Worm (Caenorhabditis elegans) whole organism, L4 larva: ENCODE results near the gene brap-2.

Source experiments
- aha-1 ChIP-seq: fragments of 150-350 bp; peaks from one replicate; lab custom pipeline; 2014; ENCODE audit warnings: missing biosample characterization, missing genetic modification characterization
- hmg-1.1 ChIP-seq: fragments of 200-800 bp; sonication (Bioruptor generic); IDR thresholded peaks from 2 replicates; pipeline ENCODE4 v1.3.6; 2022; ENCODE audit warnings: missing genetic modification reagents, missing genetic modification characterization, missing compliant biosample characterization
- lir-3 ChIP-seq: sonication (generic microtip); optimal IDR thresholded peaks from 2 replicates; lab custom pipeline; 2016; ENCODE audit warnings: mild to moderate bottlenecking, missing genetic modification characterization, missing compliant biosample characterization
- tag-97 ChIP-seq: fragments of 200-800 bp; sonication (Bioruptor generic); IDR thresholded peaks from 2 replicates; pipeline ENCODE4 v1.3.6; 2022; ENCODE audit warnings: missing genetic modification characterization, missing compliant biosample characterization

- TF ChIP-seq hmg-1.1 (GFP tag; lab: Robert Waterston, UW) (no peak), tag-97 (no peak), lir-3 (tag; lab: Kevin White, UChicago) (no peak), aha-1 (peak; percentile 31)
Observed at ce11 chrII:5425633-5426032, 32.6 kb upstream of the brap-2 start, which contains the start of gene F07F6.8.
